Worm (Caenorhabditis elegans) whole organism, mixed stage, embryonic: ENCODE results near the gene mml-1.
A peak's percentile ranks its signal among the peaks of the same experiment; 100 is the strongest.

Experiments
- M03D4.4 ChIP-seq: sonication (generic microtip); optimal IDR thresholded peaks from 2 replicates; lab custom pipeline; 2017; ENCODE audit warnings: mild to moderate bottlenecking, missing genetic modification characterization, missing compliant biosample characterization
- bed-3 ChIP-seq: fragments of 200-800 bp; sonication (Bioruptor generic); optimal IDR thresholded peaks from 3 replicates; lab custom pipeline; 2018; ENCODE audit warnings: mild to moderate bottlenecking, missing genetic modification characterization, moderate library complexity, missing compliant biosample characterization
- blmp-1 ChIP-seq: fragments of 150-350 bp; optimal IDR thresholded peaks from 2 replicates; lab custom pipeline; 2014; ENCODE audit warnings: missing biosample characterization, missing genetic modification characterization
- ceh-39 ChIP-seq: fragments of 150-350 bp; optimal IDR thresholded peaks from 2 replicates; lab custom pipeline; 2014; ENCODE audit warnings: missing biosample characterization, missing genetic modification characterization
- ceh-43 ChIP-seq: fragments of 200-800 bp; sonication (Bioruptor generic); optimal IDR thresholded peaks from 2 replicates; lab custom pipeline; 2018; ENCODE audit warnings: mild to moderate bottlenecking, missing genetic modification characterization, moderate library complexity, missing compliant biosample characterization
- ceh-83 ChIP-seq: fragments of 200-800 bp; sonication (Bioruptor generic); optimal IDR thresholded peaks from 2 replicates; lab custom pipeline; 2018; ENCODE audit warnings: mild to moderate bottlenecking, missing genetic modification characterization, missing compliant biosample characterization
- ces-1 ChIP-seq: fragments of 150-350 bp; optimal IDR thresholded peaks from 2 replicates; lab custom pipeline; 2014; ENCODE audit warnings: missing biosample characterization, missing genetic modification reagents, missing genetic modification characterization
- cnd-1 ChIP-seq: fragments of 200-800 bp; sonication (Bioruptor generic); optimal IDR thresholded peaks from 2 replicates; lab custom pipeline; 2018; ENCODE audit warnings: mild to moderate bottlenecking, missing genetic modification characterization, missing compliant biosample characterization
- drap-1 ChIP-seq: fragments of 200-800 bp; sonication (Bioruptor generic); optimal IDR thresholded peaks from 3 replicates; lab custom pipeline; 2018; ENCODE audit warnings: mild to moderate bottlenecking, missing genetic modification characterization, missing compliant biosample characterization
- elt-1 ChIP-seq: sonication (generic microtip); optimal IDR thresholded peaks from 2 replicates; lab custom pipeline; 2017; ENCODE audit warnings: missing genetic modification characterization, mild to moderate bottlenecking, missing compliant biosample characterization, antibody characterized with exemption, moderate library complexity, borderline replicate concordance; ENCODE audit not compliant: insufficient read depth
- elt-3 ChIP-seq: fragments of 150-350 bp; optimal IDR thresholded peaks from 2 replicates; lab custom pipeline; 2014; ENCODE audit warnings: missing biosample characterization, missing genetic modification characterization
- flh-1 ChIP-seq: fragments of 200-800 bp; sonication (Bioruptor generic); optimal IDR thresholded peaks from 2 replicates; lab custom pipeline; 2018; ENCODE audit warnings: mild to moderate bottlenecking, missing genetic modification characterization, moderate library complexity, missing compliant biosample characterization
- ham-2 ChIP-seq: fragments of 200-800 bp; sonication (Bioruptor generic); optimal IDR thresholded peaks from 2 replicates; lab custom pipeline; 2018; ENCODE audit warnings: mild to moderate bottlenecking, missing genetic modification characterization, missing compliant biosample characterization
- hlh-1 ChIP-seq: fragments of 150-350 bp; optimal IDR thresholded peaks from 2 replicates; lab custom pipeline; 2014; ENCODE audit warnings: missing biosample characterization, missing genetic modification reagents, missing genetic modification characterization
- lin-13 ChIP-seq: fragments of 150-350 bp; optimal IDR thresholded peaks from 2 replicates; lab custom pipeline; 2014; ENCODE audit warnings: missing biosample characterization, missing genetic modification characterization
- lin-32 ChIP-seq: fragments of 200-800 bp; sonication (Bioruptor generic); optimal IDR thresholded peaks from 2 replicates; lab custom pipeline; 2018; ENCODE audit warnings: mild to moderate bottlenecking, missing genetic modification characterization, missing compliant biosample characterization
- lsy-2 ChIP-seq: fragments of 150-350 bp; optimal IDR thresholded peaks from 2 replicates; lab custom pipeline; 2014; ENCODE audit warnings: missing biosample characterization, missing genetic modification characterization
- mab-5 ChIP-seq: fragments of 150-350 bp; optimal IDR thresholded peaks from 2 replicates; lab custom pipeline; 2014; ENCODE audit warnings: missing biosample characterization, missing genetic modification characterization
- mep-1 ChIP-seq: fragments of 150-350 bp; optimal IDR thresholded peaks from 2 replicates; lab custom pipeline; 2017; ENCODE audit warnings: missing biosample characterization, missing genetic modification reagents, missing genetic modification characterization, inconsistent platforms
- mls-2 ChIP-seq: sonication (generic microtip); optimal IDR thresholded peaks from 2 replicates; lab custom pipeline; 2016; ENCODE audit warnings: mild to moderate bottlenecking, missing genetic modification characterization, moderate library complexity, missing compliant biosample characterization
- nhr-12 ChIP-seq: fragments of 150-350 bp; optimal IDR thresholded peaks from 2 replicates; lab custom pipeline; 2014; ENCODE audit warnings: missing biosample characterization, missing genetic modification characterization
- nhr-2 ChIP-seq: fragments of 150-350 bp; optimal IDR thresholded peaks from 2 replicates; lab custom pipeline; 2014; ENCODE audit warnings: missing biosample characterization, missing genetic modification characterization
- nhr-237 ChIP-seq: fragments of 150-350 bp; optimal IDR thresholded peaks from 2 replicates; lab custom pipeline; 2014; ENCODE audit warnings: missing biosample characterization, missing genetic modification characterization
- nhr-28 ChIP-seq: fragments of 150-350 bp; optimal IDR thresholded peaks from 2 replicates; lab custom pipeline; 2014; ENCODE audit warnings: missing biosample characterization, missing genetic modification characterization
- nhr-76 ChIP-seq: sonication (generic microtip); optimal IDR thresholded peaks from 2 replicates; lab custom pipeline; 2017; ENCODE audit warnings: missing biosample characterization, missing genetic modification characterization
- pha-4 ChIP-seq: fragments of 150-350 bp; optimal IDR thresholded peaks from 2 replicates; lab custom pipeline; 2018; ENCODE audit warnings: missing biosample characterization, missing genetic modification reagents, missing genetic modification characterization
- sem-2 ChIP-seq: fragments of 200-800 bp; sonication (Bioruptor generic); optimal IDR thresholded peaks from 2 replicates; lab custom pipeline; 2018; ENCODE audit warnings: mild to moderate bottlenecking, missing genetic modification characterization, missing compliant biosample characterization
- snpc-4 ChIP-seq: fragments of 150-350 bp; optimal IDR thresholded peaks from 2 replicates; lab custom pipeline; 2014; ENCODE audit warnings: missing biosample characterization, missing genetic modification characterization
- sptf-1 ChIP-seq: sonication (generic microtip); optimal IDR thresholded peaks from 2 replicates; lab custom pipeline; 2017; ENCODE audit warnings: mild to moderate bottlenecking, missing genetic modification characterization, moderate library complexity, missing compliant biosample characterization
- tbx-8 ChIP-seq: fragments of 200-800 bp; sonication (Bioruptor generic); optimal IDR thresholded peaks from 2 replicates; lab custom pipeline; 2018; ENCODE audit warnings: mild to moderate bottlenecking, missing genetic modification characterization, moderate library complexity, missing compliant biosample characterization
- unc-120 ChIP-seq: sonication (generic microtip); optimal IDR thresholded peaks from 2 replicates; lab custom pipeline; 2017; ENCODE audit warnings: missing genetic modification characterization, missing compliant biosample characterization; ENCODE audit not compliant: poor library complexity, severe bottlenecking
- unc-39 ChIP-seq: fragments of 150-350 bp; optimal IDR thresholded peaks from 2 replicates; lab custom pipeline; 2014; ENCODE audit warnings: missing biosample characterization, missing genetic modification characterization
- unc-62 ChIP-seq: fragments of 150-350 bp; optimal IDR thresholded peaks from 2 replicates; lab custom pipeline; 2014; ENCODE audit warnings: missing biosample characterization, missing genetic modification reagents, missing genetic modification characterization
- zip-8 ChIP-seq: fragments of 150-350 bp; optimal IDR thresholded peaks from 2 replicates; lab custom pipeline; 2014; ENCODE audit warnings: missing biosample characterization, missing genetic modification characterization
- ztf-11 ChIP-seq: fragments of 150-350 bp; optimal IDR thresholded peaks from 2 replicates; lab custom pipeline; 2014; ENCODE audit warnings: missing biosample characterization, missing genetic modification characterization

The mml-1 gene

DNA sequence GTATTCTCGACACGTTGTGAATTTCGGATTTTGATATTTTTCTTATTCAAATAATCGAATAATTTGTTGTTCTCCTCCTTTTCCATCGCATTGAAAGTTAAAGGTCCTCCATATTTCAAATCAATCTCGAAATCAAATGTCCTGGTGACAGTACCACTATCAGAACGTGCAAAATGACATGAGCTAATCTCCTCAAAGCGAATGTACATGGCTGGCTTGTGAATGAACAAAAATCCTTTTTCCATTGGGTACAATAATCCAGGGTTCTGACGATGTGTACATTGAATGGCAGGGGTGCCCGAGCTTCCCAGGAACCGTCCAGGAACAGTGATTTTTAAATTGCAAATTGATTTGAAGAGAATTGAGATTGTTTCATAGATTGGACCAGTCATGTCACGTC lies 5.6 kb upstream of the mml-1 start:
- no peak for TF ChIP-seq mep-1 (tag; lab: Kevin White, UChicago)
- TF ChIP-seq elt-1 = no peak
- no peak for TF ChIP-seq nhr-2 (tag; lab: Kevin White, UChicago)
- no peak for TF ChIP-seq sem-2 (GFP tag; lab: Kevin White, UChicago)
- TF ChIP-seq sptf-1 (tag; lab: Kevin White, UChicago) = no peak

ce11 chrIII:7378945-7379344 lies 4.4 kb upstream of the mml-1 start, which contains the start of gene T20B12.7:
TSS of gene T20B12.7 (minus strand) at chrIII:7379045.
- TF ChIP-seq unc-39 (tag; lab: Kevin White, UChicago) (no peak), M03D4.4 (tag; lab: Kevin White, UChicago) (no peak), ceh-83 (no peak), cnd-1 (tag; lab: Kevin White, UChicago) (no peak), lin-32 (GFP tag; lab: Kevin White, UChicago) (no peak), sptf-1 (tag; lab: Kevin White, UChicago) (no peak), pha-4 (no peak), elt-3 (no peak), drap-1 (no peak)

- TF ChIP-seq unc-120 (tag; lab: Kevin White, UChicago) = no peak
- no peak for TF ChIP-seq drap-1
- TF ChIP-seq M03D4.4 (tag; lab: Kevin White, UChicago) = no peak
- TF ChIP-seq flh-1 (GFP tag; lab: Kevin White, UChicago) = no peak
- no peak for TF ChIP-seq mab-5 (tag; lab: Kevin White, UChicago)
- TF ChIP-seq hlh-1 (tag; lab: Kevin White, UChicago) = no peak
Observed at ce11 chrIII:7378522-7378921, 4.0 kb upstream of the mml-1 start.

- no peak for TF ChIP-seq unc-39 (tag; lab: Kevin White, UChicago)
- no peak for TF ChIP-seq flh-1 (GFP tag; lab: Kevin White, UChicago)
- no peak for TF ChIP-seq bed-3
- TF ChIP-seq elt-1 = no peak
- TF ChIP-seq unc-120 (tag; lab: Kevin White, UChicago) = no peak
- no peak for TF ChIP-seq mep-1 (tag; lab: Kevin White, UChicago)
- TF ChIP-seq elt-3 = peak; percentile 47
- no peak for TF ChIP-seq lsy-2 (tag; lab: Kevin White, UChicago)
- TF ChIP-seq ceh-39 (tag; lab: Kevin White, UChicago) = no peak
- TF ChIP-seq snpc-4 (tag; lab: Kevin White, UChicago) = no peak
- TF ChIP-seq unc-62 (GFP tag; lab: Kevin White, UChicago) = peak; percentile 51
- peak; percentile 38 for TF ChIP-seq drap-1
- no peak for TF ChIP-seq cnd-1 (tag; lab: Kevin White, UChicago)
- no peak for TF ChIP-seq nhr-28
- TF ChIP-seq nhr-237 (tag; lab: Kevin White, UChicago) = peak; percentile 56
- peak; percentile 35 for TF ChIP-seq nhr-2 (tag; lab: Kevin White, UChicago)
- TF ChIP-seq nhr-12 (tag; lab: Kevin White, UChicago) = no peak
- TF ChIP-seq ztf-11 = no peak
- TF ChIP-seq lin-32 (GFP tag; lab: Kevin White, UChicago) = no peak
- TF ChIP-seq pha-4 = peak; percentile 66
- no peak for TF ChIP-seq ceh-43 (GFP tag; lab: Kevin White, UChicago)
- no peak for TF ChIP-seq ces-1 (GFP tag; lab: Kevin White, UChicago)
- peak; percentile 15 for TF ChIP-seq lin-13 (tag; lab: Kevin White, UChicago)
- TF ChIP-seq ham-2 (GFP tag; lab: Kevin White, UChicago) = no peak
- peak; percentile 22 for TF ChIP-seq mls-2 (tag; lab: Kevin White, UChicago)
- TF ChIP-seq zip-8 = peak; percentile 78
- peak; percentile 19 for TF ChIP-seq hlh-1 (tag; lab: Kevin White, UChicago)
- no peak for TF ChIP-seq sem-2 (GFP tag; lab: Kevin White, UChicago)
- TF ChIP-seq blmp-1 (tag; lab: Kevin White, UChicago) = no peak
- TF ChIP-seq sptf-1 (tag; lab: Kevin White, UChicago) = peak; percentile 12
- TF ChIP-seq nhr-76 = no peak
- no peak for TF ChIP-seq M03D4.4 (tag; lab: Kevin White, UChicago)
- no peak for TF ChIP-seq mab-5 (tag; lab: Kevin White, UChicago)
- no peak for TF ChIP-seq tbx-8 (GFP tag; lab: Kevin White, UChicago)
- no peak for TF ChIP-seq ceh-83
Observed at ce11 chrIII:7376143-7376802, 1.7 kb upstream of the mml-1 start.
